Fruit fly (Drosophila melanogaster) whole organism, embryonic: ENCODE measurements around the gene GramD1B.

Experiments
- Asciz ChIP-seq: fragments of 200-800 bp; sonication (Bioruptor generic); optimal IDR thresholded peaks from 2 replicates; lab custom pipeline; 2017; ENCODE audit warnings: missing biosample characterization, mild to moderate bottlenecking, missing genetic modification characterization, missing genetic modification reagents
- Atf-2 ChIP-seq: fragments of 200-800 bp; sonication (Bioruptor generic); optimal IDR thresholded peaks from 2 replicates; lab custom pipeline; 2016; ENCODE audit warnings: missing biosample characterization, missing genetic modification characterization
- CG10431 ChIP-seq: fragments of 200-800 bp; sonication (Bioruptor generic); optimal IDR thresholded peaks from 3 replicates; lab custom pipeline; 2018; ENCODE audit warnings: missing biosample characterization, mild to moderate bottlenecking, missing genetic modification characterization
- CG11456 ChIP-seq: fragments of 200-800 bp; sonication (Bioruptor generic); IDR thresholded peaks from 3 replicates; pipeline ENCODE4 v1.3.6; 2022; ENCODE audit warnings: missing biosample characterization, missing genetic modification characterization
- CG11723 ChIP-seq: fragments of 200-800 bp; sonication (Bioruptor generic); optimal IDR thresholded peaks from 2 replicates; lab custom pipeline; 2017; ENCODE audit warnings: missing biosample characterization, mild to moderate bottlenecking, missing genetic modification characterization
- CG12104 ChIP-seq: fragments of 200-800 bp; sonication (Bioruptor generic); optimal IDR thresholded peaks from 3 replicates; lab custom pipeline; 2016; ENCODE audit warnings: missing biosample characterization, missing genetic modification characterization
- CG13894 ChIP-seq: fragments of 200-800 bp; sonication (Bioruptor generic); optimal IDR thresholded peaks from 3 replicates; lab custom pipeline; 2018; ENCODE audit warnings: missing biosample characterization, mild to moderate bottlenecking, missing genetic modification characterization, moderate library complexity
- CG15011 ChIP-seq: fragments of 200-800 bp; sonication (Bioruptor generic); optimal IDR thresholded peaks from 3 replicates; lab custom pipeline; 2018; ENCODE audit warnings: missing biosample characterization, mild to moderate bottlenecking, missing genetic modification characterization
- CG15479 ChIP-seq: fragments of 200-800 bp; sonication (Bioruptor generic); optimal IDR thresholded peaks from 3 replicates; lab custom pipeline; 2019; ENCODE audit warnings: missing biosample characterization, mild to moderate bottlenecking, missing genetic modification characterization, moderate library complexity
- CG15601 ChIP-seq: fragments of 200-800 bp; sonication (Bioruptor generic); optimal IDR thresholded peaks from 3 replicates; lab custom pipeline; 2019; ENCODE audit warnings: missing biosample characterization, mild to moderate bottlenecking, missing genetic modification characterization, moderate library complexity
- CG1602 ChIP-seq: fragments of 200-800 bp; sonication (Bioruptor generic); optimal IDR thresholded peaks from 3 replicates; lab custom pipeline; 2016; ENCODE audit warnings: missing biosample characterization, missing genetic modification characterization
- CG18764 ChIP-seq: fragments of 200-800 bp; sonication (Bioruptor generic); optimal IDR thresholded peaks from 3 replicates; lab custom pipeline; 2016; ENCODE audit warnings: missing biosample characterization, missing genetic modification characterization
- CG31441 ChIP-seq: fragments of 200-800 bp; sonication (Bioruptor generic); IDR thresholded peaks from 2 replicates; pipeline ENCODE4 v1.3.6; 2022; ENCODE audit warnings: missing biosample characterization, missing genetic modification characterization
- CG4282 ChIP-seq: fragments of 200-800 bp; sonication (Bioruptor generic); optimal IDR thresholded peaks from 2 replicates; lab custom pipeline; 2016; ENCODE audit warnings: missing biosample characterization, missing genetic modification characterization
- CG6765 ChIP-seq: fragments of 200-800 bp; sonication (Bioruptor generic); optimal IDR thresholded peaks from 3 replicates; lab custom pipeline; 2017; ENCODE audit warnings: missing biosample characterization, mild to moderate bottlenecking, missing genetic modification characterization
- CHES-1-like ChIP-seq: fragments of 200-800 bp; sonication (Bioruptor generic); optimal IDR thresholded peaks from 2 replicates; lab custom pipeline; 2016; ENCODE audit warnings: missing biosample characterization, missing genetic modification characterization
- Dad ChIP-seq: fragments of 200-800 bp; sonication (Bioruptor generic); optimal IDR thresholded peaks from 3 replicates; lab custom pipeline; 2016; ENCODE audit warnings: missing biosample characterization, missing genetic modification characterization
- Doc2 ChIP-seq: fragments of 200-800 bp; sonication (Bioruptor generic); IDR thresholded peaks from 2 replicates; pipeline ENCODE4 v1.3.6; 2022; ENCODE audit warnings: missing biosample characterization, missing genetic modification characterization
- Drgx ChIP-seq: fragments of 200-800 bp; sonication (Bioruptor generic); IDR thresholded peaks from 2 replicates; pipeline ENCODE4 v1.3.6; 2022; ENCODE audit warnings: missing biosample characterization, missing genetic modification characterization
- ERR ChIP-seq: fragments of 200-800 bp; sonication (Bioruptor generic); optimal IDR thresholded peaks from 2 replicates; lab custom pipeline; 2016; ENCODE audit warnings: missing biosample characterization, missing genetic modification characterization
- Eip74EF ChIP-seq, 2 experiments: fragments of 200-800 bp in 1 of 2; fragments of >200 bp in 1 of 2; sonication (Bioruptor generic) in 1 of 2; optimal IDR thresholded peaks; 2 replicates each; lab custom pipeline; 2017 to 2019; ENCODE audit warnings: missing biosample characterization in 2 of 2, missing genetic modification characterization in 2 of 2, mild to moderate bottlenecking in 1 of 2, moderate library complexity in 1 of 2
- GATAe ChIP-seq: fragments of 200-800 bp; sonication (Bioruptor generic); conservative IDR thresholded peaks from 2 replicates; pipeline ENCODE4 v1.3.6; 2022; ENCODE audit warnings: missing biosample characterization, missing genetic modification characterization
- HLH54F ChIP-seq: fragments of 200-800 bp; sonication (Bioruptor generic); optimal IDR thresholded peaks from 3 replicates; lab custom pipeline; 2016; ENCODE audit warnings: missing biosample characterization, missing genetic modification characterization
- Hand ChIP-seq: fragments of 200-800 bp; sonication (Bioruptor generic); optimal IDR thresholded peaks from 2 replicates; lab custom pipeline; 2017; ENCODE audit warnings: mild to moderate bottlenecking, missing biosample characterization, missing genetic modification reagents, missing genetic modification characterization
- Myb ChIP-seq: fragments of 200-800 bp; sonication (Bioruptor generic); optimal IDR thresholded peaks from 2 replicates; lab custom pipeline; 2016; ENCODE audit warnings: missing biosample characterization, missing genetic modification characterization
- NC2β ChIP-seq: fragments of 200-800 bp; sonication (Bioruptor generic); optimal IDR thresholded peaks from 2 replicates; lab custom pipeline; 2016; ENCODE audit warnings: missing biosample characterization, missing genetic modification characterization
- NK7.1 ChIP-seq: fragments of 200-800 bp; sonication (Bioruptor generic); optimal IDR thresholded peaks from 3 replicates; lab custom pipeline; 2016; ENCODE audit warnings: missing biosample characterization, missing genetic modification characterization
- PHDP ChIP-seq: fragments of 200-800 bp; sonication (Bioruptor generic); optimal IDR thresholded peaks from 3 replicates; lab custom pipeline; 2018; ENCODE audit warnings: missing biosample characterization, mild to moderate bottlenecking, missing genetic modification characterization, moderate library complexity
- Side ChIP-seq: fragments of 200-800 bp; sonication (Bioruptor generic); optimal IDR thresholded peaks from 2 replicates; lab custom pipeline; 2016; ENCODE audit warnings: missing biosample characterization, missing genetic modification characterization
- Sin3A ChIP-seq: fragments of >200 bp; optimal IDR thresholded peaks from 2 replicates; lab custom pipeline; 2018
- al ChIP-seq: fragments of 200-800 bp; sonication (Bioruptor generic); IDR thresholded peaks from 2 replicates; pipeline ENCODE4 v1.3.6; 2022; ENCODE audit warnings: missing biosample characterization, missing genetic modification characterization
- amos ChIP-seq: fragments of 200-800 bp; sonication (Bioruptor generic); IDR thresholded peaks from 2 replicates; pipeline ENCODE4 v1.3.6; 2022; ENCODE audit warnings: missing biosample characterization, missing genetic modification characterization; ENCODE audit not compliant: partially characterized antibody
- ash1 ChIP-seq: fragments of 200-800 bp; sonication (Bioruptor generic); optimal IDR thresholded peaks from 2 replicates; lab custom pipeline; 2018; ENCODE audit warnings: missing biosample characterization, mild to moderate bottlenecking, missing genetic modification characterization
- az2 ChIP-seq: fragments of 200-800 bp; sonication (Bioruptor generic); optimal IDR thresholded peaks from 3 replicates; lab custom pipeline; 2016; ENCODE audit warnings: missing biosample characterization, missing genetic modification characterization
- bowl ChIP-seq: fragments of 200-800 bp; sonication (Bioruptor generic); IDR thresholded peaks from 2 replicates; pipeline ENCODE4 v1.3.6; 2022; ENCODE audit warnings: missing biosample characterization, missing genetic modification characterization
- cas ChIP-seq: fragments of 200-800 bp; sonication (Bioruptor generic); IDR thresholded peaks from 2 replicates; pipeline ENCODE4 v1.3.6; 2022; ENCODE audit warnings: missing biosample characterization, missing genetic modification characterization
- crp ChIP-seq, 2 experiments: fragments of 200-800 bp; sonication (Bioruptor generic); optimal IDR thresholded peaks; 2 replicates in 1 of 2; 3 replicates in 1 of 2; lab custom pipeline; 2017; ENCODE audit warnings: missing biosample characterization in 2 of 2, missing genetic modification characterization in 2 of 2, mild to moderate bottlenecking in 1 of 2, moderate library complexity in 1 of 2
- dati ChIP-seq: fragments of 200-800 bp; sonication (Bioruptor generic); IDR thresholded peaks from 2 replicates; pipeline ENCODE4 v1.3.6; 2022; ENCODE audit warnings: missing biosample characterization, missing genetic modification characterization
- gfzf ChIP-seq: fragments of 200-800 bp; sonication (Bioruptor generic); optimal IDR thresholded peaks from 2 replicates; lab custom pipeline; 2016; ENCODE audit warnings: missing biosample characterization, mild to moderate bottlenecking, missing genetic modification characterization, moderate library complexity
- gsb ChIP-seq: fragments of 200-800 bp; sonication (Bioruptor generic); IDR thresholded peaks from 2 replicates; pipeline ENCODE4 v1.3.6; 2022; ENCODE audit warnings: missing biosample characterization, missing genetic modification characterization
- her ChIP-seq: fragments of 200-800 bp; sonication (Bioruptor generic); optimal IDR thresholded peaks from 2 replicates; lab custom pipeline; 2016; ENCODE audit warnings: missing biosample characterization, missing genetic modification characterization
- kni ChIP-seq: fragments of 200-800 bp; sonication (Bioruptor generic); optimal IDR thresholded peaks from 3 replicates; lab custom pipeline; 2017; ENCODE audit warnings: mild to moderate bottlenecking, missing biosample characterization, missing genetic modification reagents, missing genetic modification characterization
- lmd ChIP-seq: fragments of 200-800 bp; sonication (Bioruptor generic); IDR thresholded peaks from 2 replicates; pipeline ENCODE4 v1.3.6; 2022; ENCODE audit warnings: missing biosample characterization, missing genetic modification characterization
- mld ChIP-seq: fragments of 200-800 bp; sonication (Bioruptor generic); IDR thresholded peaks from 3 replicates; pipeline ENCODE4 v1.3.6; 2022; ENCODE audit warnings: missing biosample characterization, missing genetic modification characterization; ENCODE audit not compliant: partially characterized antibody
- ro ChIP-seq: fragments of 200-800 bp; sonication (Bioruptor generic); IDR thresholded peaks from 2 replicates; pipeline ENCODE4 v1.3.6; 2022; ENCODE audit warnings: missing biosample characterization, missing genetic modification characterization
- run ChIP-seq: fragments of 200-800 bp; sonication (Bioruptor generic); optimal IDR thresholded peaks from 3 replicates; lab custom pipeline; 2018; ENCODE audit warnings: missing biosample characterization, mild to moderate bottlenecking, missing genetic modification characterization
- sd ChIP-seq: fragments of 200-800 bp; sonication (Bioruptor generic); optimal IDR thresholded peaks from 3 replicates; lab custom pipeline; 2018; ENCODE audit warnings: missing biosample characterization, mild to moderate bottlenecking, missing genetic modification characterization, moderate library complexity
- sima ChIP-seq: fragments of 200-800 bp; sonication (Bioruptor generic); optimal IDR thresholded peaks from 2 replicates; lab custom pipeline; 2016; ENCODE audit warnings: missing biosample characterization, missing genetic modification characterization
- ssp ChIP-seq: fragments of 200-800 bp; sonication (Bioruptor generic); IDR thresholded peaks from 2 replicates; pipeline ENCODE4 v1.3.6; 2022; ENCODE audit warnings: missing biosample characterization, missing genetic modification characterization
- vvl ChIP-seq: fragments of 200-800 bp; sonication (Bioruptor generic); IDR thresholded peaks from 2 replicates; pipeline ENCODE4 v1.3.6; 2022; ENCODE audit warnings: missing biosample characterization, missing genetic modification characterization

Gene GramD1B

dm6 chr2L:3338566-3339215 is 34.5 kb downstream of the GramD1B start (continued):
- TF ChIP-seq CG12104 (GFP tag; lab: Kevin White, UChicago) (peak; percentile 26), Asciz (GFP tag; lab: Kevin White, UChicago) (peak; percentile 77), Myb (GFP tag; lab: Kevin White, UChicago) (peak; percentile 53), Eip74EF (GFP tag; optimal IDR thresholded peaks at IDR 0.05; lab: Kevin White, UChicago) (no peak), CG31441 (GFP tag; lab: Robert Waterston, UW) (peak; percentile 84), vvl (GFP tag; lab: Robert Waterston, UW) (peak; percentile 90), CG15601 (tag; lab: Kevin White, UChicago) (peak; percentile 74), CG1602 (peak; percentile 86), CG10431 (GFP tag; lab: Kevin White, UChicago) (peak; percentile 38), CG15011 (GFP tag; lab: Kevin White, UChicago) (no peak), ro (peak; percentile 66; the same call in 1 of the 2 replicates), CG13894 (no peak), PHDP (tag; lab: Kevin White, UChicago) (peak; percentile 77), sima (GFP tag; lab: Kevin White, UChicago) (peak; percentile 35), bowl (GFP tag; lab: Robert Waterston, UW) (no peak), gsb (no peak), cas (GFP tag; lab: Robert Waterston, UW) (no peak), mld (GFP tag; lab: Robert Waterston, UW) (no peak), her (GFP tag; lab: Kevin White, UChicago) (no peak), dati (GFP tag; lab: Robert Waterston, UW) (peak; percentile 59; the same call in 1 of the 2 replicates), CG11456 (GFP tag; lab: Robert Waterston, UW) (peak; percentile 43; the same call in 1 of the 3 replicates), Hand (GFP tag; lab: Kevin White, UChicago) (no peak), lmd (GFP tag; lab: Robert Waterston, UW) (peak; percentile 81), Drgx (GFP tag; lab: Robert Waterston, UW) (peak; percentile 87), GATAe (GFP tag; lab: Robert Waterston, UW) (no peak), CHES-1-like (peak; percentile 45), gfzf (GFP tag; lab: Kevin White, UChicago) (no peak), ash1 (GFP tag; lab: Kevin White, UChicago) (no peak), run (tag; lab: Kevin White, UChicago) (peak; percentile 40), NK7.1 (GFP tag; lab: Kevin White, UChicago) (peak; percentile 35), Sin3A (no peak), Atf-2 (GFP tag; lab: Kevin White, UChicago) (peak; percentile 86), CG4282 (GFP tag; lab: Kevin White, UChicago) (peak; percentile 45), ssp (GFP tag; lab: Robert Waterston, UW) (peak; percentile 73), sd (no peak), CG11723 (peak; percentile 45), NC2β (peak; percentile 90), ERR (GFP tag; lab: Kevin White, UChicago) (peak; percentile 33), CG15479 (no peak), Doc2 (GFP tag; lab: Robert Waterston, UW) (no peak), al (no peak), kni (GFP tag; lab: Kevin White, UChicago) (peak; percentile 50), Side (peak; percentile 81), CG6765 (GFP tag; lab: Kevin White, UChicago) (no peak), amos (GFP tag; lab: Robert Waterston, UW) (no peak), HLH54F (GFP tag; lab: Kevin White, UChicago) (peak; percentile 9), az2 (GFP tag; lab: Kevin White, UChicago) (peak; percentile 92), crp (GFP tag; optimal IDR thresholded peaks at IDR 0.05; lab: Kevin White, UChicago) (peak in 1 of 2 experiments; percentile 43), Dad (GFP tag; lab: Kevin White, UChicago) (peak; percentile 56), CG18764 (GFP tag; lab: Kevin White, UChicago) (peak; percentile 85)
